Worm (Caenorhabditis elegans): ENCODE data around the gene ZK105.13.

- TF ChIP-seq ztf-29 (GFP tag; IDR thresholded peaks at IDR 0.05), result no peak
- no peak for TF ChIP-seq flt-1 (GFP tag; IDR thresholded peaks at IDR 0.05)
These were observed 9.0 kb upstream of the ZK105.13 start, which contains the start of gene ZK105.14 for ce11 chrV:7721945-7722344.
